Fruit fly (Drosophila melanogaster) Kc167 (cell line): ENCODE measurements around the gene CG6769.

Source experiments
- Sin3A ChIP-seq: fragments of >200 bp; optimal IDR thresholded peaks from 2 replicates; lab custom pipeline; 2018; ENCODE audit warnings: missing external identifiers
- h ChIP-seq: fragments of >200 bp; optimal IDR thresholded peaks from 3 replicates; lab custom pipeline; 2018; ENCODE audit warnings: missing external identifiers

- no peak for TF ChIP-seq Sin3A (lab: Kevin White, UChicago)
- no peak for TF ChIP-seq h (lab: Kevin White, UChicago)
Observed at dm6 chrX:17865103-17865502, 4.3 kb downstream of the CG6769 start.
